Worm (Caenorhabditis elegans) whole organism, L3 larva: ENCODE results near the gene idpp-3.

Experiments
- ZK546.5 ChIP-seq: sonication (generic microtip); optimal IDR thresholded peaks from 2 replicates; lab custom pipeline; 2017; ENCODE audit warnings: missing biosample characterization, missing genetic modification characterization
- aly-2 ChIP-seq: fragments of 150-350 bp; optimal IDR thresholded peaks from 2 replicates; lab custom pipeline; 2014; ENCODE audit warnings: missing biosample characterization, missing genetic modification characterization
- ama-1 ChIP-seq: fragments of 150-350 bp; optimal IDR thresholded peaks from 2 replicates; lab custom pipeline; 2018
- ceh-16 ChIP-seq: sonication (generic microtip); optimal IDR thresholded peaks from 2 replicates; lab custom pipeline; 2017; ENCODE audit warnings: missing biosample characterization, missing genetic modification characterization
- ceh-28 ChIP-seq: fragments of 150-350 bp; optimal IDR thresholded peaks from 2 replicates; lab custom pipeline; 2014; ENCODE audit warnings: missing biosample characterization, missing genetic modification reagents, missing genetic modification characterization
- ceh-82 ChIP-seq: fragments of 150-350 bp; optimal IDR thresholded peaks from 2 replicates; lab custom pipeline; 2014; ENCODE audit warnings: missing biosample characterization, missing genetic modification characterization
- ceh-9 ChIP-seq: sonication (generic microtip); optimal IDR thresholded peaks from 2 replicates; lab custom pipeline; 2018; ENCODE audit warnings: missing biosample characterization, missing genetic modification characterization
- daf-12 ChIP-seq: fragments of 150-350 bp; optimal IDR thresholded peaks from 2 replicates; lab custom pipeline; 2014; ENCODE audit warnings: missing biosample characterization, missing genetic modification reagents, missing genetic modification characterization
- egl-5 ChIP-seq: fragments of 150-350 bp; optimal IDR thresholded peaks from 2 replicates; lab custom pipeline; 2017; ENCODE audit warnings: missing biosample characterization, missing genetic modification reagents, missing genetic modification characterization, inconsistent platforms
- elt-1 ChIP-seq: fragments of 150-350 bp; optimal IDR thresholded peaks from 2 replicates; lab custom pipeline; 2014; ENCODE audit warnings: missing biosample characterization, missing genetic modification characterization
- elt-2 ChIP-seq: sonication (generic microtip); optimal IDR thresholded peaks from 2 replicates; lab custom pipeline; 2016; ENCODE audit warnings: missing genetic modification reagents, mild to moderate bottlenecking, missing genetic modification characterization, missing compliant biosample characterization
- eor-1 ChIP-seq, 2 experiments: fragments of 150-350 bp; optimal IDR thresholded peaks; 2 replicates each; lab custom pipeline; 2014 to 2018; ENCODE audit warnings: missing biosample characterization in 2 of 2, missing genetic modification characterization in 2 of 2
- fkh-10 ChIP-seq: sonication (generic microtip); optimal IDR thresholded peaks from 2 replicates; lab custom pipeline; 2017; ENCODE audit warnings: missing biosample characterization, missing genetic modification reagents, missing genetic modification characterization
- fkh-2 ChIP-seq: fragments of 150-350 bp; optimal IDR thresholded peaks from 2 replicates; lab custom pipeline; 2014; ENCODE audit warnings: missing biosample characterization, missing genetic modification reagents, missing genetic modification characterization
- fos-1 ChIP-seq: fragments of 150-350 bp; optimal IDR thresholded peaks from 2 replicates; lab custom pipeline; 2014; ENCODE audit warnings: missing biosample characterization, missing genetic modification characterization
- hmg-11 ChIP-seq: sonication (generic microtip); optimal IDR thresholded peaks from 2 replicates; lab custom pipeline; 2016; ENCODE audit warnings: missing genetic modification characterization, missing compliant biosample characterization
- lin-15B ChIP-seq: fragments of 150-350 bp; optimal IDR thresholded peaks from 2 replicates; lab custom pipeline; 2014; ENCODE audit warnings: missing biosample characterization, missing genetic modification characterization
- lin-39 ChIP-seq: fragments of 150-350 bp; optimal IDR thresholded peaks from 2 replicates; lab custom pipeline; 2018; ENCODE audit warnings: missing biosample characterization, missing genetic modification reagents, missing genetic modification characterization
- lsy-12 ChIP-seq: sonication (generic microtip); optimal IDR thresholded peaks from 2 replicates; lab custom pipeline; 2016; ENCODE audit warnings: mild to moderate bottlenecking, missing genetic modification characterization, missing compliant biosample characterization
- mdl-1 ChIP-seq: fragments of 150-350 bp; optimal IDR thresholded peaks from 2 replicates; lab custom pipeline; 2014; ENCODE audit warnings: missing biosample characterization, missing genetic modification characterization
- nfya-1 ChIP-seq: sonication (generic microtip); optimal IDR thresholded peaks from 2 replicates; lab custom pipeline; 2017; ENCODE audit warnings: missing genetic modification characterization, mild to moderate bottlenecking, missing compliant biosample characterization, antibody characterized with exemption, moderate library complexity; ENCODE audit not compliant: insufficient read depth
- nhr-11 ChIP-seq: fragments of 150-350 bp; optimal IDR thresholded peaks from 2 replicates; lab custom pipeline; 2014; ENCODE audit warnings: missing biosample characterization, missing genetic modification characterization
- nhr-12 ChIP-seq: fragments of 150-350 bp; optimal IDR thresholded peaks from 2 replicates; lab custom pipeline; 2014; ENCODE audit warnings: missing biosample characterization, missing genetic modification characterization
- nhr-237 ChIP-seq: fragments of 150-350 bp; optimal IDR thresholded peaks from 2 replicates; lab custom pipeline; 2014; ENCODE audit warnings: missing biosample characterization, missing genetic modification characterization
- nhr-67 ChIP-seq: fragments of 150-350 bp; optimal IDR thresholded peaks from 2 replicates; lab custom pipeline; 2014; ENCODE audit warnings: missing biosample characterization, missing genetic modification characterization
- nhr-76 ChIP-seq: fragments of 150-350 bp; sonication (generic microtip); optimal IDR thresholded peaks from 5 replicates; lab custom pipeline; 2014; ENCODE audit warnings: missing biosample characterization, missing genetic modification characterization
- nhr-77 ChIP-seq: fragments of 150-350 bp; optimal IDR thresholded peaks from 2 replicates; lab custom pipeline; 2014; ENCODE audit warnings: missing biosample characterization, missing genetic modification characterization
- pha-4 ChIP-seq: fragments of 150-350 bp; optimal IDR thresholded peaks from 2 replicates; lab custom pipeline; 2014; ENCODE audit warnings: missing biosample characterization, missing genetic modification reagents, missing genetic modification characterization
- pqm-1 ChIP-seq: fragments of 150-350 bp; optimal IDR thresholded peaks from 2 replicates; lab custom pipeline; 2017; ENCODE audit warnings: missing biosample characterization, missing genetic modification characterization, inconsistent platforms
- sea-2 ChIP-seq: fragments of 150-350 bp; sonication (generic microtip); optimal IDR thresholded peaks from 4 replicates; lab custom pipeline; 2014; ENCODE audit warnings: missing biosample characterization, missing genetic modification reagents, missing genetic modification characterization
- snpc-4 ChIP-seq: fragments of 150-350 bp; optimal IDR thresholded peaks from 2 replicates; lab custom pipeline; 2014; ENCODE audit warnings: missing biosample characterization, missing genetic modification characterization
- tbx-2 ChIP-seq: sonication (generic microtip); optimal IDR thresholded peaks from 2 replicates; lab custom pipeline; 2016; ENCODE audit warnings: mild to moderate bottlenecking, missing genetic modification characterization, missing compliant biosample characterization
- unc-39 ChIP-seq: sonication (generic microtip); optimal IDR thresholded peaks from 4 replicates; lab custom pipeline; 2017; ENCODE audit warnings: missing biosample characterization, missing genetic modification characterization
- unc-62 ChIP-seq: fragments of 150-350 bp; sonication (generic microtip); optimal IDR thresholded peaks from 4 replicates; lab custom pipeline; 2014; ENCODE audit warnings: missing biosample characterization, missing genetic modification reagents, missing genetic modification characterization
- zag-1 ChIP-seq: fragments of 150-350 bp; optimal IDR thresholded peaks from 2 replicates; lab custom pipeline; 2014; ENCODE audit warnings: missing biosample characterization, missing genetic modification characterization
- ztf-11 ChIP-seq: fragments of 150-350 bp; optimal IDR thresholded peaks from 2 replicates; lab custom pipeline; 2014; ENCODE audit warnings: missing biosample characterization, missing genetic modification characterization
- ztf-4 ChIP-seq: fragments of 150-350 bp; optimal IDR thresholded peaks from 2 replicates; lab custom pipeline; 2014; ENCODE audit warnings: missing biosample characterization, missing genetic modification characterization

Gene idpp-3

DNA sequence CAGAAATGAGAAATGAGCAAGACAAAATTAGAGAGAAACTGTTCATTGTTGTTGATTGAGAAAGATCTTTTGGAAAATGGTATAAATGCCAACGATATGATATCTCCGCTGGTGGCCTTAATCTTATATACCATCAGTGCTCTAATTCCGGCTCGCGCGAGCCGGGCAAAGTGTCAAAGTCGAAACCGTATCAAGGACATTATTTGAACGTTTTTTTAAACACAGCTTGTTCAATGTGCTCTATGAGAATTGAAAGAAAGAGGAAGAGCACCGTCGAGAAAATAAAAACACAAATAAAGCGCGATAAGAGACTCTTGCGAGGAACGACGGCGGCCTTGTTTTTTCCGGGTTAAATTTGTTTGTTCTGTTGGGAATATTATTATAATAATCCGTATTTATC lies at the start of gene idpp-3:
TSS of gene idpp-3 (minus strand) at position 101 of the 400 bp plus-strand sequence.
- TF ChIP-seq sea-2 (GFP tag; lab: Kevin White, UChicago) = no peak
- TF ChIP-seq fkh-10 (GFP tag; lab: Kevin White, UChicago) = no peak
- TF ChIP-seq ama-1 (lab: Kevin White, UChicago) = no peak

DNA sequence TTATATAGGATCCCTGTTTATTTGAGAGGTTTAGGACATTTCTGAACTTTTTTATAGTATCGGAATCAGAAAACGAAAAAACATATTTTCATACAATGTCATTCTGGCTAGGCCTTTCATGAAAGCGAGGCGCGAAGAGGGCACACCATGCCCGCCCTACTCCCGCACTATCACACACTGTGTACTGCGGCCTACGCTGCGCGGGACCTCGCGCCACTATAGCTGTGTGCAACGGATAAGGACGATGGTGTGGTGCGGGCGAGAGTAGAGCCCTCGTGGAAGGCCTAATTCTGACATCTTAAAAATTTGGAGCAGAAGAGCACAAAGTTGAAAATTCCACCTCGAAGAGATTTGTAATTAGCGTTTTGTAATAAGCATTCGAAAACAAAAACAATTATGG lies 49.6 kb upstream of the idpp-3 start:
- TF ChIP-seq unc-39 (tag; lab: Kevin White, UChicago) (no peak), pqm-1 (tag; lab: Kevin White, UChicago) (no peak), nhr-67 (tag; lab: Kevin White, UChicago) (no peak), lin-15B (tag; lab: Kevin White, UChicago) (no peak), nhr-76 (tag; lab: Kevin White, UChicago) (no peak), nhr-12 (no peak), ztf-11 (tag; lab: Kevin White, UChicago) (no peak), lsy-12 (tag; lab: Kevin White, UChicago) (no peak), nhr-11 (tag; lab: Kevin White, UChicago) (no peak), tbx-2 (tag; lab: Kevin White, UChicago) (no peak), snpc-4 (tag; lab: Kevin White, UChicago) (no peak), sea-2 (GFP tag; lab: Kevin White, UChicago) (no peak), pha-4 (tag; lab: Kevin White, UChicago) (no peak)
- TF ChIP-seq, all 47 proteins: peak for 0

DNA sequence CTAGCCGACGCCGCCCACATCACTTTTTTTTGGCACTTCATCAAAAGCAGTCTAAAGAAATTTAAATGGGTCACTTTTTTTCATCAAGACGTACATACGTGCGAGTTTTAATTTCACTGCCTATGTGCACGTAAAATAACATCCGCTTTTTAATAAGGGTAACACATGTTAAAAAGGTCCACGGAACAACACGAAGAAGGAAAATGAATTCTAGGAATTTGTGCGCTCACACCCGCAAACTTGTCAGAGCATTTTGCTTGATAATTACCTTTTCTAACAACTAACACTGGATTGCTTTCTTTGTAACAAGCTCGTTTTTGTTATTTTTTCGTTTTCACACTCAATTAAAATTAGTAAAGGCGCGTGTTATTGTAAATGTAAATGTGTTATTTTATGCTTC lies 47.3 kb upstream of the idpp-3 start:
- no peak for TF ChIP-seq lsy-12 (tag; lab: Kevin White, UChicago)
- TF ChIP-seq nhr-77 = no peak
- TF ChIP-seq ceh-28 (tag; lab: Kevin White, UChicago) = no peak
- TF ChIP-seq elt-1 (tag; lab: Kevin White, UChicago) = no peak
- TF ChIP-seq zag-1 (tag; lab: Kevin White, UChicago) = no peak
- no peak for TF ChIP-seq ceh-82 (tag; lab: Kevin White, UChicago)
- no peak for TF ChIP-seq aly-2 (tag; lab: Kevin White, UChicago)
- no peak for TF ChIP-seq ZK546.5
- TF ChIP-seq daf-12 (tag; lab: Kevin White, UChicago) = no peak
- TF ChIP-seq fkh-10 (GFP tag; lab: Kevin White, UChicago) = no peak
- TF ChIP-seq elt-2 (tag; lab: Kevin White, UChicago) = no peak
- no peak for TF ChIP-seq unc-39 (tag; lab: Kevin White, UChicago)
- TF ChIP-seq fkh-2 (tag; lab: Kevin White, UChicago) = no peak
- TF ChIP-seq mdl-1 (tag; lab: Kevin White, UChicago) = no peak
- TF ChIP-seq, all 47 proteins: peak for 0

DNA sequence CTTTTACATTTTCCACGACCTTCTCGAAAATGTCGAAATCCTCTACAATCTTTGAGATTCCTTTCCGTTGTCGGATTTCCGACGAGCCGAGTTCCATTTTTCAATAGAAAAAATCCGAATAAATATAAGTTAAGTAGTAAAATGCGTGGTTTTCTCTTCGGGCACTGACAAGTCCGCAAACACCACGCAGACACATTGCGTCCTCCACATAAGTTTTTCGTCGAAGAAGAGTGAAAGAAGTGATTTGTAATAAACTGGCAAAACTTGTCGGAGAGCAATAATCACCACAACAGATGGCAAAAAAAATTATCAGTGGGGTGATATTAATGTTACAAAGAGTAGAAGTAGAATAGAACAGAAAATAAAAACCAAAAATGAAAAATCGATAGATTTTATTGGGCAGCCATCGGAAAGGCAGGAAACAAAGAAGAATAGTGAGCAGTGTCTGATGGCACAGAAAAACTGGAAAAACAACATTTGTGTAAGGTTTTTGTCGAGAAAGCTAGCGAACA lies 45.5 kb upstream of the idpp-3 start, which contains the start of gene ergi-2:
TSS of gene ergi-2 (minus strand) at position 462 of the 512 bp plus-strand sequence.
- TF ChIP-seq ztf-4 (no peak), elt-2 (tag; lab: Kevin White, UChicago) (peak; percentile 16), lsy-12 (tag; lab: Kevin White, UChicago) (no peak), ceh-28 (tag; lab: Kevin White, UChicago) (no peak), nhr-237 (tag; lab: Kevin White, UChicago) (no peak), ceh-16 (tag; lab: Kevin White, UChicago) (no peak), lin-39 (tag; lab: Kevin White, UChicago) (no peak), aly-2 (tag; lab: Kevin White, UChicago) (no peak), nhr-12 (no peak), ztf-11 (tag; lab: Kevin White, UChicago) (no peak), hmg-11 (tag; lab: Kevin White, UChicago) (peak; percentile 16), tbx-2 (tag; lab: Kevin White, UChicago) (no peak), nfya-1 (tag; lab: Kevin White, UChicago) (no peak), elt-1 (tag; lab: Kevin White, UChicago) (no peak), nhr-67 (tag; lab: Kevin White, UChicago) (no peak), egl-5 (peak; percentile 50), ZK546.5 (no peak), eor-1 (tag; optimal IDR thresholded peaks at IDR 0.05; lab: Kevin White, UChicago) (no peak), unc-62 (GFP tag; lab: Kevin White, UChicago) (no peak), snpc-4 (tag; lab: Kevin White, UChicago) (peak; percentile 37), fkh-10 (GFP tag; lab: Kevin White, UChicago) (no peak), ceh-9 (tag; lab: Kevin White, UChicago) (no peak), fos-1 (tag; lab: Kevin White, UChicago) (no peak)
